Fruit fly (Drosophila melanogaster) whole organism, embryonic: ENCODE measurements around the gene CG31313.

Source experiments
- C15 ChIP-seq: fragments of 200-800 bp; sonication (Bioruptor generic); IDR thresholded peaks from 3 replicates; pipeline ENCODE4 v1.3.6; 2022; ENCODE audit warnings: missing biosample characterization, missing genetic modification characterization
- CG12219 ChIP-seq: fragments of 200-800 bp; sonication (Bioruptor generic); optimal IDR thresholded peaks from 3 replicates; lab custom pipeline; 2018; ENCODE audit warnings: missing biosample characterization, mild to moderate bottlenecking, missing genetic modification characterization
- CG13894 ChIP-seq: fragments of 200-800 bp; sonication (Bioruptor generic); optimal IDR thresholded peaks from 3 replicates; lab custom pipeline; 2018; ENCODE audit warnings: missing biosample characterization, mild to moderate bottlenecking, missing genetic modification characterization, moderate library complexity
- CG14050 ChIP-seq: fragments of 200-800 bp; sonication (Bioruptor generic); IDR thresholded peaks from 3 replicates; pipeline ENCODE4 v1.3.6; 2022; ENCODE audit warnings: missing biosample characterization, missing genetic modification characterization
- CG14667 ChIP-seq: fragments of 200-800 bp; sonication (Bioruptor generic); IDR thresholded peaks from 2 replicates; pipeline ENCODE4 v1.3.6; 2022; ENCODE audit warnings: missing biosample characterization, missing genetic modification characterization
- CG16815 ChIP-seq: fragments of 200-800 bp; sonication (Bioruptor generic); optimal IDR thresholded peaks from 3 replicates; lab custom pipeline; 2017; ENCODE audit warnings: missing biosample characterization, mild to moderate bottlenecking, missing genetic modification characterization
- CG17328 ChIP-seq: fragments of 200-800 bp; sonication (Bioruptor generic); IDR thresholded peaks from 2 replicates; pipeline ENCODE4 v1.3.6; 2022; ENCODE audit warnings: missing biosample characterization, missing genetic modification characterization
- CG17359 ChIP-seq: fragments of 200-800 bp; sonication (Bioruptor generic); optimal IDR thresholded peaks from 3 replicates; lab custom pipeline; 2018; ENCODE audit warnings: missing biosample characterization, mild to moderate bottlenecking, missing genetic modification characterization, moderate library complexity
- CG2202 ChIP-seq: fragments of 200-800 bp; sonication (Bioruptor generic); optimal IDR thresholded peaks from 2 replicates; lab custom pipeline; 2018; ENCODE audit warnings: missing biosample characterization, mild to moderate bottlenecking, missing genetic modification characterization
- CG30020 ChIP-seq: fragments of 200-800 bp; optimal IDR thresholded peaks from 2 replicates; lab custom pipeline; 2019; ENCODE audit warnings: missing biosample characterization, mild to moderate bottlenecking, missing genetic modification characterization, moderate library complexity
- CG30403 ChIP-seq: fragments of 200-800 bp; sonication (Bioruptor generic); optimal IDR thresholded peaks from 3 replicates; lab custom pipeline; 2016; ENCODE audit warnings: missing biosample characterization, missing genetic modification characterization
- CG32772 ChIP-seq: fragments of 200-800 bp; sonication (Bioruptor generic); IDR thresholded peaks from 2 replicates; pipeline ENCODE4 v1.3.6; 2022; ENCODE audit warnings: missing biosample characterization, missing genetic modification characterization
- CG33213 ChIP-seq: fragments of 200-800 bp; sonication (Bioruptor generic); optimal IDR thresholded peaks from 3 replicates; lab custom pipeline; 2016; ENCODE audit warnings: missing biosample characterization, missing genetic modification characterization
- CG4820 ChIP-seq: fragments of 200-800 bp; sonication (Bioruptor generic); optimal IDR thresholded peaks from 3 replicates; lab custom pipeline; 2016; ENCODE audit warnings: missing biosample characterization, missing genetic modification characterization
- CG5180 ChIP-seq: fragments of 200-800 bp; sonication (Bioruptor generic); optimal IDR thresholded peaks from 3 replicates; lab custom pipeline; 2017; ENCODE audit warnings: missing biosample characterization, missing genetic modification characterization, mild to moderate bottlenecking, moderate library complexity, missing genetic modification reagents
- CG6654 ChIP-seq: fragments of 200-800 bp; sonication (Bioruptor generic); optimal IDR thresholded peaks from 2 replicates; lab custom pipeline; 2017; ENCODE audit warnings: missing biosample characterization, mild to moderate bottlenecking, missing genetic modification characterization
- CG6683 ChIP-seq: fragments of 200-800 bp; sonication (Bioruptor generic); optimal IDR thresholded peaks from 2 replicates; lab custom pipeline; 2017; ENCODE audit warnings: missing biosample characterization, mild to moderate bottlenecking, missing genetic modification characterization, missing genetic modification reagents
- CG7786 ChIP-seq: fragments of 200-800 bp; sonication (Bioruptor generic); optimal IDR thresholded peaks from 2 replicates; lab custom pipeline; 2016; ENCODE audit warnings: missing biosample characterization, missing genetic modification characterization
- CG8944 ChIP-seq: fragments of 200-800 bp; sonication (Bioruptor generic); optimal IDR thresholded peaks from 3 replicates; lab custom pipeline; 2016; ENCODE audit warnings: missing biosample characterization, missing genetic modification characterization
- Dad ChIP-seq: fragments of 200-800 bp; sonication (Bioruptor generic); optimal IDR thresholded peaks from 3 replicates; lab custom pipeline; 2016; ENCODE audit warnings: missing biosample characterization, missing genetic modification characterization
- Dbx ChIP-seq: fragments of 200-800 bp; sonication (Bioruptor generic); IDR thresholded peaks from 3 replicates; pipeline ENCODE4 v1.3.6; 2022; ENCODE audit warnings: missing biosample characterization, missing genetic modification characterization
- Doc3 ChIP-seq: fragments of 200-800 bp; sonication (Bioruptor generic); IDR thresholded peaks from 3 replicates; pipeline ENCODE4 v1.3.6; 2022; ENCODE audit warnings: missing biosample characterization, missing genetic modification characterization; ENCODE audit not compliant: partially characterized antibody
- Fer1 ChIP-seq: fragments of 200-800 bp; sonication (Bioruptor generic); optimal IDR thresholded peaks from 2 replicates; lab custom pipeline; 2017; ENCODE audit warnings: missing biosample characterization, mild to moderate bottlenecking, missing genetic modification characterization
- Fer2 ChIP-seq: fragments of 200-800 bp; sonication (Bioruptor generic); optimal IDR thresholded peaks from 2 replicates; lab custom pipeline; 2018; ENCODE audit warnings: missing biosample characterization, mild to moderate bottlenecking, missing genetic modification characterization, moderate library complexity
- Gug ChIP-seq: fragments of 200-800 bp; sonication (Bioruptor generic); IDR thresholded peaks from 4 replicates; pipeline ENCODE4 v1.3.6; 2022; ENCODE audit warnings: missing biosample characterization, missing genetic modification characterization
- HLH4C ChIP-seq: fragments of 200-800 bp; sonication (Bioruptor generic); IDR thresholded peaks from 3 replicates; pipeline ENCODE4 v1.3.6; 2022; ENCODE audit warnings: missing biosample characterization, missing genetic modification characterization; ENCODE audit not compliant: partially characterized antibody
- HmgZ ChIP-seq: fragments of 200-800 bp; sonication (Bioruptor generic); optimal IDR thresholded peaks from 2 replicates; lab custom pipeline; 2018; ENCODE audit warnings: missing biosample characterization, mild to moderate bottlenecking, missing genetic modification characterization
- MESR4 ChIP-seq: fragments of 200-800 bp; sonication (Bioruptor generic); optimal IDR thresholded peaks from 2 replicates; lab custom pipeline; 2018; ENCODE audit warnings: missing biosample characterization, mild to moderate bottlenecking, missing genetic modification characterization, moderate library complexity
- MTF-1 ChIP-seq: fragments of 200-800 bp; sonication (Bioruptor generic); optimal IDR thresholded peaks from 2 replicates; lab custom pipeline; 2018; ENCODE audit warnings: missing biosample characterization, mild to moderate bottlenecking, missing genetic modification characterization, borderline replicate concordance
- Six4 ChIP-seq: fragments of 200-800 bp; sonication (Bioruptor generic); optimal IDR thresholded peaks from 2 replicates; lab custom pipeline; 2016; ENCODE audit warnings: missing biosample characterization, missing genetic modification characterization
- Stat92E ChIP-seq, 3 experiments: fragments of >200 bp in 2 of 3; fragments of 200-800 bp in 1 of 3; sonication (Bioruptor generic) in 1 of 3; optimal IDR thresholded peaks; 2 replicates each; lab custom pipeline; 2017 to 2019; ENCODE audit warnings: missing biosample characterization in 3 of 3, missing genetic modification characterization in 3 of 3, mild to moderate bottlenecking in 1 of 3, moderate library complexity in 1 of 3
- TFAM ChIP-seq: fragments of 200-800 bp; sonication (Bioruptor generic); optimal IDR thresholded peaks from 2 replicates; lab custom pipeline; 2017; ENCODE audit warnings: missing biosample characterization, missing genetic modification characterization, inconsistent platforms
- Trl ChIP-seq, 3 experiments: fragments of >200 bp in 2 of 3; fragments of 200-800 bp in 1 of 3; sonication (Bioruptor generic) in 1 of 3; optimal IDR thresholded peaks; 2 replicates in 1 of 3; 3 replicates in 2 of 3; lab custom pipeline; 2016 to 2017; ENCODE audit warnings: missing biosample characterization in 1 of 3, missing genetic modification characterization in 1 of 3
- Vsx1 ChIP-seq: fragments of 200-800 bp; sonication (Bioruptor generic); optimal IDR thresholded peaks from 2 replicates; lab custom pipeline; 2017; ENCODE audit warnings: missing biosample characterization, mild to moderate bottlenecking, missing genetic modification characterization, missing genetic modification reagents
- Xrp1 ChIP-seq: fragments of 200-800 bp; sonication (Bioruptor generic); IDR thresholded peaks from 2 replicates; pipeline ENCODE4 v1.3.6; 2022; ENCODE audit warnings: missing biosample characterization, missing genetic modification characterization
- az2 ChIP-seq: fragments of 200-800 bp; sonication (Bioruptor generic); optimal IDR thresholded peaks from 3 replicates; lab custom pipeline; 2016; ENCODE audit warnings: missing biosample characterization, missing genetic modification characterization
- bbx ChIP-seq: fragments of 200-800 bp; sonication (Bioruptor generic); IDR thresholded peaks from 2 replicates; pipeline ENCODE4 v1.3.6; 2022; ENCODE audit warnings: missing biosample characterization, missing genetic modification characterization; ENCODE audit not compliant: partially characterized antibody
- caup ChIP-seq: fragments of 200-800 bp; sonication (Bioruptor generic); optimal IDR thresholded peaks from 3 replicates; lab custom pipeline; 2017; ENCODE audit warnings: missing biosample characterization, mild to moderate bottlenecking, missing genetic modification characterization, moderate library complexity; ENCODE audit not compliant: severe bottlenecking
- corto ChIP-seq: fragments of 200-800 bp; sonication (Bioruptor generic); optimal IDR thresholded peaks from 2 replicates; lab custom pipeline; 2016; ENCODE audit warnings: missing biosample characterization, mild to moderate bottlenecking, missing genetic modification characterization, moderate library complexity
- danr ChIP-seq: fragments of 200-800 bp; sonication (Bioruptor generic); IDR thresholded peaks from 2 replicates; pipeline ENCODE4 v1.3.6; 2022; ENCODE audit warnings: missing biosample characterization, missing genetic modification characterization
- dati ChIP-seq: fragments of 200-800 bp; sonication (Bioruptor generic); IDR thresholded peaks from 2 replicates; pipeline ENCODE4 v1.3.6; 2022; ENCODE audit warnings: missing biosample characterization, missing genetic modification characterization
- kah ChIP-seq: fragments of 200-800 bp; sonication (Bioruptor generic); optimal IDR thresholded peaks from 2 replicates; lab custom pipeline; 2018; ENCODE audit warnings: missing biosample characterization, mild to moderate bottlenecking, missing genetic modification characterization
- lola ChIP-seq, 3 experiments: fragments of >200 bp in 2 of 3; fragments of 200-800 bp in 1 of 3; sonication (Bioruptor generic) in 1 of 3; optimal IDR thresholded peaks; 2 replicates each; lab custom pipeline; 2017 to 2019; ENCODE audit warnings: missing biosample characterization in 3 of 3, missing genetic modification characterization in 3 of 3, mild to moderate bottlenecking in 1 of 3, moderate library complexity in 1 of 3
- peb ChIP-seq: fragments of 200-800 bp; sonication (Bioruptor generic); IDR thresholded peaks from 2 replicates; pipeline ENCODE4 v1.3.6; 2022; ENCODE audit warnings: missing biosample characterization, missing genetic modification characterization
- sug ChIP-seq: fragments of 200-800 bp; optimal IDR thresholded peaks from 2 replicates; lab custom pipeline; 2019; ENCODE audit warnings: missing biosample characterization, mild to moderate bottlenecking, missing genetic modification characterization, moderate library complexity
- trem ChIP-seq: fragments of 200-800 bp; optimal IDR thresholded peaks from 3 replicates; lab custom pipeline; 2019; ENCODE audit warnings: missing biosample characterization, mild to moderate bottlenecking, missing genetic modification characterization, moderate library complexity
- ttk ChIP-seq: fragments of 200-800 bp; sonication (Bioruptor generic); IDR thresholded peaks from 2 replicates; pipeline ENCODE4 v2.1.2; 2022; ENCODE audit warnings: missing biosample characterization, missing genetic modification characterization

Gene CG31313

DNA sequence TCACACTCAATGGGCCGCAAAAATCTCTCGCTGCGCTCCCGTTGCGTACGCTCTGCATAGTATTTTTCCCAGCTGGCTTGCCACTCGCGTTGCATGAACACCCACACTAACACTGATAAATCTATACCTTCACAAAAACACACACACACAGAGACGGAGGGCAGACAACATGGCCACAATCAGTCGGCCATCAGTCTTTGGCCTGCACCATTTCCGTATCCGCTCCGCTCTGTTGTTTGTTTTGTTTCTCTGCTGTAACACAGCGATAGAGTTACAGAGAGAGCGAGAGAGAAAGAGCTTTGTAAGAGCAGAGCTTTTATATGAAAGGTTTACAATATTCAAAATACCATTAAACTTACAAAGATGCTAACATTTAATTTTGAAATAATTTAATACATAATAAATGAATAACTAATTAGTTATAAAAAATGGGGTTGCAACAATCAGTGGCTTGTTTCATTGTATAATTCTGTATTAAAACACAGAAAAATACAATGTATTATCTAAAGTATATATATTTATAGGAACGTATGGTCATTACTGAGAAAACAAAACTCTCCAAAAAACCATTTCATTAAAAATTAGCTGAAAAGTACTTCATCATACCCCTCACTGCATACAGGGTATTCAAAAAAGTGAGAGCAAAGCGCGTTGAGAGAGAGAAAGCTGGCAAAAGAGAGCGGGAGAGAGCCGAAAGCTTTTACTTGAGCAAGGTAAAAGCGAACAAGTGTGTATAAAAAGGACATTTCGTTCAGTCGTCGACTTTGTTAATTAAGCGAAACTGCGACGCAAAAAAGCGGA lies 41.9 kb upstream of the CG31313 start, which contains the start of gene CG14853 (continued):
- TF ChIP-seq danr (GFP tag; lab: Robert Waterston, UW) (0 out of 2 replicates have a peak, but pooled peaks have one; percentile 21), CG16815 (GFP tag; lab: Kevin White, UChicago) (peak; percentile 53), CG17328 (GFP tag; lab: Robert Waterston, UW) (peak; percentile 82), corto (GFP tag; lab: Kevin White, UChicago) (no peak), MESR4 (GFP tag; lab: Kevin White, UChicago) (no peak), dati (peak; percentile 43), CG13894 (tag; lab: Kevin White, UChicago) (peak; percentile 1), Dad (no peak), lola (GFP tag; optimal IDR thresholded peaks at IDR 0.05; lab: Kevin White, UChicago) (peak in 1 of 3 experiments; percentile 84), CG30403 (GFP tag; lab: Kevin White, UChicago) (peak; percentile 63), Fer2 (peak; percentile 25), CG6654 (peak; percentile 1), HLH4C (no peak), kah (peak; percentile 48), CG33213 (GFP tag; lab: Kevin White, UChicago) (no peak), CG6683 (GFP tag; lab: Kevin White, UChicago) (peak; percentile 29), CG2202 (tag; lab: Kevin White, UChicago) (peak; percentile 12), Trl (optimal IDR thresholded peaks at IDR 0.05; lab: Kevin White, UChicago) (peak; percentile 61 to 76), Trl (GFP tag; optimal IDR thresholded peaks at IDR 0.05; lab: Kevin White, UChicago) (no peak), Xrp1 (peak; percentile 84), Fer1 (GFP tag; lab: Kevin White, UChicago) (peak; percentile 71), HmgZ (peak; percentile 71), CG14667 (peak; percentile 72), CG12219 (GFP tag; lab: Kevin White, UChicago) (peak; percentile 71), peb (no peak; the same call in 1 of the 2 replicates), trem (tag; lab: Kevin White, UChicago) (peak; percentile 18), CG8944 (GFP tag; lab: Kevin White, UChicago) (no peak), CG7786 (GFP tag; lab: Kevin White, UChicago) (no peak), TFAM (no peak), az2 (GFP tag; lab: Kevin White, UChicago) (peak; percentile 89), Vsx1 (GFP tag; lab: Kevin White, UChicago) (peak; percentile 55), CG30020 (tag; lab: Kevin White, UChicago) (no peak), C15 (GFP tag; lab: Robert Waterston, UW) (no peak), sug (tag; lab: Kevin White, UChicago) (no peak), bbx (GFP tag; lab: Robert Waterston, UW) (no peak), Dbx (GFP tag; lab: Robert Waterston, UW) (no peak), Gug (peak; percentile 52; the same call in 2 of the 4 replicates), CG32772 (peak; percentile 48), CG17359 (peak; percentile 84), CG14050 (GFP tag; lab: Robert Waterston, UW) (peak; percentile 80), Doc3 (GFP tag; lab: Robert Waterston, UW) (no peak), MTF-1 (GFP tag; lab: Kevin White, UChicago) (peak; percentile 84), CG4820 (GFP tag; lab: Kevin White, UChicago) (no peak), Six4 (GFP tag; lab: Kevin White, UChicago) (peak; percentile 44), Stat92E (GFP tag; optimal IDR thresholded peaks at IDR 0.05; lab: Kevin White, UChicago) (no peak), ttk (GFP tag; lab: Robert Waterston, UW) (peak; percentile 70), caup (GFP tag; lab: Kevin White, UChicago) (peak; percentile 81), CG5180 (GFP tag; lab: Kevin White, UChicago) (peak; percentile 58)
